Fruit fly (Drosophila melanogaster) whole organism: ENCODE data around the gene dop.

Experiments
- CG8478 ChIP-seq: fragments of >200 bp; optimal IDR thresholded peaks from 2 replicates; lab custom pipeline; 2018; ENCODE audit warnings: inconsistent platforms
- Dll ChIP-seq: fragments of >200 bp; optimal IDR thresholded peaks from 2 replicates; lab custom pipeline; 2017
- psq ChIP-seq: fragments of >200 bp; optimal IDR thresholded peaks from 2 replicates; lab custom pipeline; 2017
- usp ChIP-seq: fragments of >200 bp; optimal IDR thresholded peaks from 2 replicates; lab custom pipeline; 2017; ENCODE audit warnings: missing biosample characterization, missing genetic modification characterization, mixed read lengths

DNA sequence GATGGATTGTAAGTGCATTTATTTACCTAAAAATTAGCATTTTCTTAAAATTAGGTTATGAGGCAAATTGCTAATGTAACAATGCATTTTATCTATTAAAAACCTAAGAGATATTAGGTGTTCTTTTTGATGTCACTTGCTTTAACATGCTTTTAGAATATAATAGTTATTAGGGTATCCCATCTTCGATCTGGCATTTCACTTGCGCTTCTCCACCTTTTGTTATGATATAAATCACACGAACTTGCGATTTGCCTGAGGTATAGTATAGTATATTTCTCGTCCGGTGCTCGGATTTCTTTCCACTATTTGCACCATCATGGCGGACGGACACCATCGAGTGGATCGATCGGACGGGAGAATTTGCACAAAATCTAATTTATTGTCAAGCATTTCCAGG, 35.7 kb upstream of the dop start:
- TF ChIP-seq psq (lab: Kevin White, UChicago) = no peak
- no peak for TF ChIP-seq usp (GFP tag; lab: Kevin White, UChicago)
- TF ChIP-seq Dll (lab: Kevin White, UChicago) = no peak
- no peak for TF ChIP-seq CG8478
